Worm (Caenorhabditis elegans) whole organism, mixed stage, embryonic: Measurements from ENCODE around the gene cal-5.
A peak's percentile ranks its signal among the peaks of the same experiment; 100 is the strongest.

ENCODE experiments used
- M03D4.4 ChIP-seq: sonication (generic microtip); optimal IDR thresholded peaks from 2 replicates; lab custom pipeline; 2017; ENCODE audit warnings: mild to moderate bottlenecking, missing genetic modification characterization, missing compliant biosample characterization
- bed-3 ChIP-seq: fragments of 200-800 bp; sonication (Bioruptor generic); optimal IDR thresholded peaks from 3 replicates; lab custom pipeline; 2018; ENCODE audit warnings: mild to moderate bottlenecking, missing genetic modification characterization, moderate library complexity, missing compliant biosample characterization
- blmp-1 ChIP-seq: fragments of 150-350 bp; optimal IDR thresholded peaks from 2 replicates; lab custom pipeline; 2014; ENCODE audit warnings: missing biosample characterization, missing genetic modification characterization
- ceh-39 ChIP-seq: fragments of 150-350 bp; optimal IDR thresholded peaks from 2 replicates; lab custom pipeline; 2014; ENCODE audit warnings: missing biosample characterization, missing genetic modification characterization
- ceh-43 ChIP-seq: fragments of 200-800 bp; sonication (Bioruptor generic); optimal IDR thresholded peaks from 2 replicates; lab custom pipeline; 2018; ENCODE audit warnings: mild to moderate bottlenecking, missing genetic modification characterization, moderate library complexity, missing compliant biosample characterization
- ceh-83 ChIP-seq: fragments of 200-800 bp; sonication (Bioruptor generic); optimal IDR thresholded peaks from 2 replicates; lab custom pipeline; 2018; ENCODE audit warnings: mild to moderate bottlenecking, missing genetic modification characterization, missing compliant biosample characterization
- ces-1 ChIP-seq: fragments of 150-350 bp; optimal IDR thresholded peaks from 2 replicates; lab custom pipeline; 2014; ENCODE audit warnings: missing biosample characterization, missing genetic modification reagents, missing genetic modification characterization
- cnd-1 ChIP-seq: fragments of 200-800 bp; sonication (Bioruptor generic); optimal IDR thresholded peaks from 2 replicates; lab custom pipeline; 2018; ENCODE audit warnings: mild to moderate bottlenecking, missing genetic modification characterization, missing compliant biosample characterization
- drap-1 ChIP-seq: fragments of 200-800 bp; sonication (Bioruptor generic); optimal IDR thresholded peaks from 3 replicates; lab custom pipeline; 2018; ENCODE audit warnings: mild to moderate bottlenecking, missing genetic modification characterization, missing compliant biosample characterization
- elt-1 ChIP-seq: sonication (generic microtip); optimal IDR thresholded peaks from 2 replicates; lab custom pipeline; 2017; ENCODE audit warnings: missing genetic modification characterization, mild to moderate bottlenecking, missing compliant biosample characterization, antibody characterized with exemption, moderate library complexity, borderline replicate concordance; ENCODE audit not compliant: insufficient read depth
- elt-3 ChIP-seq: fragments of 150-350 bp; optimal IDR thresholded peaks from 2 replicates; lab custom pipeline; 2014; ENCODE audit warnings: missing biosample characterization, missing genetic modification characterization
- flh-1 ChIP-seq: fragments of 200-800 bp; sonication (Bioruptor generic); optimal IDR thresholded peaks from 2 replicates; lab custom pipeline; 2018; ENCODE audit warnings: mild to moderate bottlenecking, missing genetic modification characterization, moderate library complexity, missing compliant biosample characterization
- ham-2 ChIP-seq: fragments of 200-800 bp; sonication (Bioruptor generic); optimal IDR thresholded peaks from 2 replicates; lab custom pipeline; 2018; ENCODE audit warnings: mild to moderate bottlenecking, missing genetic modification characterization, missing compliant biosample characterization
- hlh-1 ChIP-seq: fragments of 150-350 bp; optimal IDR thresholded peaks from 2 replicates; lab custom pipeline; 2014; ENCODE audit warnings: missing biosample characterization, missing genetic modification reagents, missing genetic modification characterization
- lin-13 ChIP-seq: fragments of 150-350 bp; optimal IDR thresholded peaks from 2 replicates; lab custom pipeline; 2014; ENCODE audit warnings: missing biosample characterization, missing genetic modification characterization
- lin-32 ChIP-seq: fragments of 200-800 bp; sonication (Bioruptor generic); optimal IDR thresholded peaks from 2 replicates; lab custom pipeline; 2018; ENCODE audit warnings: mild to moderate bottlenecking, missing genetic modification characterization, missing compliant biosample characterization
- lsy-2 ChIP-seq: fragments of 150-350 bp; optimal IDR thresholded peaks from 2 replicates; lab custom pipeline; 2014; ENCODE audit warnings: missing biosample characterization, missing genetic modification characterization
- mab-5 ChIP-seq: fragments of 150-350 bp; optimal IDR thresholded peaks from 2 replicates; lab custom pipeline; 2014; ENCODE audit warnings: missing biosample characterization, missing genetic modification characterization
- mep-1 ChIP-seq: fragments of 150-350 bp; optimal IDR thresholded peaks from 2 replicates; lab custom pipeline; 2017; ENCODE audit warnings: missing biosample characterization, missing genetic modification reagents, missing genetic modification characterization, inconsistent platforms
- mls-2 ChIP-seq: sonication (generic microtip); optimal IDR thresholded peaks from 2 replicates; lab custom pipeline; 2016; ENCODE audit warnings: mild to moderate bottlenecking, missing genetic modification characterization, moderate library complexity, missing compliant biosample characterization
- nhr-12 ChIP-seq: fragments of 150-350 bp; optimal IDR thresholded peaks from 2 replicates; lab custom pipeline; 2014; ENCODE audit warnings: missing biosample characterization, missing genetic modification characterization
- nhr-2 ChIP-seq: fragments of 150-350 bp; optimal IDR thresholded peaks from 2 replicates; lab custom pipeline; 2014; ENCODE audit warnings: missing biosample characterization, missing genetic modification characterization
- nhr-237 ChIP-seq: fragments of 150-350 bp; optimal IDR thresholded peaks from 2 replicates; lab custom pipeline; 2014; ENCODE audit warnings: missing biosample characterization, missing genetic modification characterization
- nhr-28 ChIP-seq: fragments of 150-350 bp; optimal IDR thresholded peaks from 2 replicates; lab custom pipeline; 2014; ENCODE audit warnings: missing biosample characterization, missing genetic modification characterization
- nhr-76 ChIP-seq: sonication (generic microtip); optimal IDR thresholded peaks from 2 replicates; lab custom pipeline; 2017; ENCODE audit warnings: missing biosample characterization, missing genetic modification characterization
- pha-4 ChIP-seq: fragments of 150-350 bp; optimal IDR thresholded peaks from 2 replicates; lab custom pipeline; 2018; ENCODE audit warnings: missing biosample characterization, missing genetic modification reagents, missing genetic modification characterization
- sem-2 ChIP-seq: fragments of 200-800 bp; sonication (Bioruptor generic); optimal IDR thresholded peaks from 2 replicates; lab custom pipeline; 2018; ENCODE audit warnings: mild to moderate bottlenecking, missing genetic modification characterization, missing compliant biosample characterization
- snpc-4 ChIP-seq: fragments of 150-350 bp; optimal IDR thresholded peaks from 2 replicates; lab custom pipeline; 2014; ENCODE audit warnings: missing biosample characterization, missing genetic modification characterization
- sptf-1 ChIP-seq: sonication (generic microtip); optimal IDR thresholded peaks from 2 replicates; lab custom pipeline; 2017; ENCODE audit warnings: mild to moderate bottlenecking, missing genetic modification characterization, moderate library complexity, missing compliant biosample characterization
- tbx-8 ChIP-seq: fragments of 200-800 bp; sonication (Bioruptor generic); optimal IDR thresholded peaks from 2 replicates; lab custom pipeline; 2018; ENCODE audit warnings: mild to moderate bottlenecking, missing genetic modification characterization, moderate library complexity, missing compliant biosample characterization
- unc-120 ChIP-seq: sonication (generic microtip); optimal IDR thresholded peaks from 2 replicates; lab custom pipeline; 2017; ENCODE audit warnings: missing genetic modification characterization, missing compliant biosample characterization; ENCODE audit not compliant: poor library complexity, severe bottlenecking
- unc-39 ChIP-seq: fragments of 150-350 bp; optimal IDR thresholded peaks from 2 replicates; lab custom pipeline; 2014; ENCODE audit warnings: missing biosample characterization, missing genetic modification characterization
- unc-62 ChIP-seq: fragments of 150-350 bp; optimal IDR thresholded peaks from 2 replicates; lab custom pipeline; 2014; ENCODE audit warnings: missing biosample characterization, missing genetic modification reagents, missing genetic modification characterization
- zip-8 ChIP-seq: fragments of 150-350 bp; optimal IDR thresholded peaks from 2 replicates; lab custom pipeline; 2014; ENCODE audit warnings: missing biosample characterization, missing genetic modification characterization
- ztf-11 ChIP-seq: fragments of 150-350 bp; optimal IDR thresholded peaks from 2 replicates; lab custom pipeline; 2014; ENCODE audit warnings: missing biosample characterization, missing genetic modification characterization

cal-5 gene

DNA sequence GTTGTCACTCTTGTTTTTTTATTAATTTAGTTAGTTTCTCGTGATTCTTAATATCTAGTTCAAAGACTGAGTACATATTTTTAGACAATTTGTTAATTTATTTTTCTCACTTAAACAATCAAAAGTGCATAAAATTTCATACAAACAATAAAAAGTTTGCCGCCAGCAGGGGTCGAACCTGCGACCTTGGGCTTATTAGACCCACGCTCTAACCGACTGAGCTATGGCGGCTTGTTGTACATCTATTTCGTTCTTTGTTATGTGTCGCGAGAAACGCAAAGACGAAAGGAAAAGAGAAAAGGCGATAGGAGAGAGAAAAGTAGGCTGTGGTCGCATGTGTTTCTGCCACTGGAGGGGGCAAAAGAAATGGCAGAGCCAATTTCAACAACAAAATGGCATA lies 7.7 kb upstream of the cal-5 start:
- TF ChIP-seq nhr-12 (tag; lab: Kevin White, UChicago) (peak; percentile 56), unc-39 (tag; lab: Kevin White, UChicago) (peak; percentile 54), unc-62 (GFP tag; lab: Kevin White, UChicago) (peak; percentile 74), sptf-1 (tag; lab: Kevin White, UChicago) (peak; percentile 98), tbx-8 (peak; percentile 92), lin-32 (GFP tag; lab: Kevin White, UChicago) (peak; percentile 90), ceh-83 (peak; percentile 99), mep-1 (tag; lab: Kevin White, UChicago) (peak; percentile 93), ces-1 (GFP tag; lab: Kevin White, UChicago) (peak; percentile 73), cnd-1 (peak; percentile 96), ztf-11 (tag; lab: Kevin White, UChicago) (peak; percentile 79), nhr-28 (peak; percentile 56), ham-2 (GFP tag; lab: Kevin White, UChicago) (peak; percentile 97), mab-5 (tag; lab: Kevin White, UChicago) (peak; percentile 74), nhr-2 (tag; lab: Kevin White, UChicago) (no peak), elt-3 (tag; lab: Kevin White, UChicago) (peak; percentile 52), flh-1 (peak; percentile 91), blmp-1 (tag; lab: Kevin White, UChicago) (no peak), elt-1 (tag; lab: Kevin White, UChicago) (no peak), snpc-4 (tag; lab: Kevin White, UChicago) (no peak), ceh-43 (GFP tag; lab: Kevin White, UChicago) (peak; percentile 94), zip-8 (tag; lab: Kevin White, UChicago) (no peak), nhr-76 (tag; lab: Kevin White, UChicago) (peak; percentile 27), mls-2 (tag; lab: Kevin White, UChicago) (peak; percentile 99), pha-4 (tag; lab: Kevin White, UChicago) (peak; percentile 64), lsy-2 (peak; percentile 55), drap-1 (peak; percentile 98), sem-2 (GFP tag; lab: Kevin White, UChicago) (peak; percentile 93), lin-13 (tag; lab: Kevin White, UChicago) (peak; percentile 66), ceh-39 (tag; lab: Kevin White, UChicago) (peak; percentile 15), hlh-1 (tag; lab: Kevin White, UChicago) (peak; percentile 81), unc-120 (peak; percentile 95), bed-3 (GFP tag; lab: Kevin White, UChicago) (peak; percentile 92), nhr-237 (peak; percentile 68), M03D4.4 (tag; lab: Kevin White, UChicago) (peak; percentile 96)

ce11 chrX:5084495-5084894 lies 6.7 kb upstream of the cal-5 start, which contains the start of gene ets-5:
Gene ets-5 (minus strand): TSS chrX:5084526.
- TF ChIP-seq hlh-1 (tag; lab: Kevin White, UChicago) (no peak), ceh-39 (tag; lab: Kevin White, UChicago) (no peak), zip-8 (tag; lab: Kevin White, UChicago) (no peak), elt-1 (tag; lab: Kevin White, UChicago) (no peak), mls-2 (tag; lab: Kevin White, UChicago) (no peak), nhr-12 (tag; lab: Kevin White, UChicago) (no peak), ham-2 (GFP tag; lab: Kevin White, UChicago) (no peak), M03D4.4 (tag; lab: Kevin White, UChicago) (no peak), tbx-8 (no peak), elt-3 (tag; lab: Kevin White, UChicago) (no peak), mab-5 (tag; lab: Kevin White, UChicago) (no peak), snpc-4 (tag; lab: Kevin White, UChicago) (no peak), ztf-11 (tag; lab: Kevin White, UChicago) (no peak)

DNA sequence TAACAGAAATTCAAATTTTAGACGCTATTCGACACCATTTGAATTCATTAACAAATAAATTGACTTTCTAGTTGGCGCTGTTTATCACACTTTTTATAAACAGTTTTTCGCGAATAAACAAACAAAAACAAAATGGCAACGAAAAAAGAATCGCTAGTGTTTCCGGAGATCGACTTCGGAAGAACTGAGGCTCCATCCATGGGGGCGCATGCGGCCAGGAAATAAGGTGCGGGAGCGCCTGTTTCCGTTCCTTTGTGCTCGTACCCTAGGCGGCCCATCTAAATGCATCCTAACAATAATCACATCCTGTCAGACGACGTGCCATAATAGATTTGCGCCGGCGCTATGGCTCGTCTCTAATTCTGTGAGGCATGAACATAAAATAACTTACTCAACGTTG lies 6.3 kb upstream of the cal-5 start:
- TF ChIP-seq elt-1 (tag; lab: Kevin White, UChicago) (no peak), unc-39 (tag; lab: Kevin White, UChicago) (no peak), zip-8 (tag; lab: Kevin White, UChicago) (no peak), M03D4.4 (tag; lab: Kevin White, UChicago) (no peak), bed-3 (GFP tag; lab: Kevin White, UChicago) (no peak), mls-2 (tag; lab: Kevin White, UChicago) (no peak), sptf-1 (tag; lab: Kevin White, UChicago) (no peak), blmp-1 (tag; lab: Kevin White, UChicago) (no peak)
